Worm (Caenorhabditis elegans): ENCODE data around the gene K06A4.2.

K06A4.2 gene

ce11 chrV:9516280-9516679, 32.3 kb downstream of the K06A4.2 start:
- TF ChIP-seq ceh-36 (tag; optimal IDR thresholded peaks at IDR 0.05) = no peak
- no peak for TF ChIP-seq flt-1 (GFP tag; IDR thresholded peaks at IDR 0.05)

ce11 chrV:9518832-9519231, 34.8 kb downstream of the K06A4.2 start, which contains the start of gene C50F4.8:
TSS of gene C50F4.8 (minus strand) at chrV:9518859.
- TF ChIP-seq ets-7 (tag; optimal IDR thresholded peaks at IDR 0.05) (no peak), hmg-4 (GFP tag; optimal IDR thresholded peaks at IDR 0.05) (no peak), ceh-13 (GFP tag; optimal IDR thresholded peaks at IDR 0.05) (no peak), pes-1 (GFP tag; IDR thresholded peaks at IDR 0.05) (no peak), tbx-37 (GFP tag; conservative IDR thresholded peaks at IDR 0.05) (no peak), hmbx-1 (tag; optimal IDR thresholded peaks at IDR 0.05) (no peak), scrt-1 (GFP tag; IDR thresholded peaks at IDR 0.05) (no peak), sea-1 (GFP tag; conservative IDR thresholded peaks at IDR 0.05) (no peak), tbx-11 (GFP tag; IDR thresholded peaks at IDR 0.05) (no peak), ceh-36 (tag; optimal IDR thresholded peaks at IDR 0.05) (no peak), flt-1 (GFP tag; IDR thresholded peaks at IDR 0.05) (no peak), hnd-1 (tag; optimal IDR thresholded peaks at IDR 0.05) (no peak), aly-1 (tag; optimal IDR thresholded peaks at IDR 0.05) (no peak), F13C5.2 (tag; optimal IDR thresholded peaks at IDR 0.05) (no peak), tra-4 (tag; optimal IDR thresholded peaks at IDR 0.05) (no peak), B0310.2 (tag; optimal IDR thresholded peaks at IDR 0.05) (no peak)

ce11 chrV:9521697-9522096, 37.7 kb downstream of the K06A4.2 start:
- no peak for TF ChIP-seq ceh-36 (tag; optimal IDR thresholded peaks at IDR 0.05)
- TF ChIP-seq aly-1 (tag; optimal IDR thresholded peaks at IDR 0.05) = no peak
- no peak for TF ChIP-seq F13C5.2 (tag; optimal IDR thresholded peaks at IDR 0.05)
- TF ChIP-seq scrt-1 (GFP tag; IDR thresholded peaks at IDR 0.05) = no peak
- TF ChIP-seq flt-1 (GFP tag; IDR thresholded peaks at IDR 0.05) = no peak

- TF ChIP-seq ceh-36 (tag; optimal IDR thresholded peaks at IDR 0.05) (no peak), ceh-13 (GFP tag; optimal IDR thresholded peaks at IDR 0.05) (no peak), tbx-37 (GFP tag; conservative IDR thresholded peaks at IDR 0.05) (no peak), hnd-1 (tag; optimal IDR thresholded peaks at IDR 0.05) (no peak), scrt-1 (GFP tag; IDR thresholded peaks at IDR 0.05) (no peak), hmg-4 (GFP tag; optimal IDR thresholded peaks at IDR 0.05) (no peak), ets-7 (tag; optimal IDR thresholded peaks at IDR 0.05) (no peak), flt-1 (GFP tag; IDR thresholded peaks at IDR 0.05) (no peak), tra-4 (tag; optimal IDR thresholded peaks at IDR 0.05) (no peak)
Observed at ce11 chrV:9524099-9524498, 40.1 kb downstream of the K06A4.2 start, which contains the start of gene C50F4.9. TSS of gene C50F4.9 (minus strand) at chrV:9524199.

- TF ChIP-seq B0310.2 (tag; optimal IDR thresholded peaks at IDR 0.05) (no peak), pes-1 (GFP tag; IDR thresholded peaks at IDR 0.05) (no peak), scrt-1 (GFP tag; IDR thresholded peaks at IDR 0.05) (no peak), hmbx-1 (tag; optimal IDR thresholded peaks at IDR 0.05) (no peak), tbx-37 (GFP tag; conservative IDR thresholded peaks at IDR 0.05) (no peak), tbx-11 (GFP tag; IDR thresholded peaks at IDR 0.05) (no peak), tra-4 (tag; optimal IDR thresholded peaks at IDR 0.05) (no peak), ceh-36 (tag; optimal IDR thresholded peaks at IDR 0.05) (no peak)
Observed at ce11 chrV:9526470-9526869, 42.5 kb downstream of the K06A4.2 start, which contains the start of gene C50F4.1. TSS of gene C50F4.1 (plus strand) at chrV:9526793.

DNA sequence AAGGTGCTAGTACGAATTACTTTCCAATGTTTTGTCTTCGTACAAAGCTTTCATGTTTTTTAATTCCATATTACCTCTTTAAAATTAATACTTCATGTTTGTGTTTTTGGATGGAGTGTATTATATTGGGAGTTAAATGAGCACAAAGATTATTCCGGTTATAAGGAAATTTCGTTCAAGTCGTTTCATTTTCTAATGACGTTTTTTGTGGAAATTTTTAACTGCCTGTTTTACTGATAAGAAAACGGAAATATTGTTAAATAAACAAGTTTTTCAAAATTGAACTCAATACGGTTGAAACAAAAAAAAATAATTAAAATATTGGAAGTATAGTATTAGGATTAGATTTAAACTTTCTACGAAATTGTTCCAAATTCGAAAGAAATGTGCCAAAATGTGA, 43.3 kb downstream of the K06A4.2 start:
- TF ChIP-seq ets-7 (tag; optimal IDR thresholded peaks at IDR 0.05) = no peak
- TF ChIP-seq flt-1 (GFP tag; IDR thresholded peaks at IDR 0.05) = no peak
- TF ChIP-seq hnd-1 (tag; optimal IDR thresholded peaks at IDR 0.05) = no peak
- no peak for TF ChIP-seq B0310.2 (tag; optimal IDR thresholded peaks at IDR 0.05)
- no peak for TF ChIP-seq ama-1 (optimal IDR thresholded peaks at IDR 0.05)
- TF ChIP-seq ceh-13 (GFP tag; optimal IDR thresholded peaks at IDR 0.05) = no peak

- TF ChIP-seq F13C5.2 (tag; optimal IDR thresholded peaks at IDR 0.05) = no peak
- TF ChIP-seq hmg-4 (GFP tag; optimal IDR thresholded peaks at IDR 0.05) = no peak
- TF ChIP-seq tbx-37 (GFP tag; conservative IDR thresholded peaks at IDR 0.05) = no peak
- no peak for TF ChIP-seq tra-4 (tag; optimal IDR thresholded peaks at IDR 0.05)
- TF ChIP-seq scrt-1 (GFP tag; IDR thresholded peaks at IDR 0.05) = no peak
- no peak for TF ChIP-seq ceh-13 (GFP tag; optimal IDR thresholded peaks at IDR 0.05)
- no peak for TF ChIP-seq B0310.2 (tag; optimal IDR thresholded peaks at IDR 0.05)
- TF ChIP-seq aly-1 (tag; optimal IDR thresholded peaks at IDR 0.05) = no peak
- TF ChIP-seq hmbx-1 (tag; optimal IDR thresholded peaks at IDR 0.05) = no peak
- TF ChIP-seq tbx-11 (GFP tag; IDR thresholded peaks at IDR 0.05) = no peak
- TF ChIP-seq sea-1 (GFP tag; conservative IDR thresholded peaks at IDR 0.05) = no peak
- TF ChIP-seq pes-1 (GFP tag; IDR thresholded peaks at IDR 0.05) = no peak
Observed at ce11 chrV:9527984-9528383, 44.0 kb downstream of the K06A4.2 start.

DNA sequence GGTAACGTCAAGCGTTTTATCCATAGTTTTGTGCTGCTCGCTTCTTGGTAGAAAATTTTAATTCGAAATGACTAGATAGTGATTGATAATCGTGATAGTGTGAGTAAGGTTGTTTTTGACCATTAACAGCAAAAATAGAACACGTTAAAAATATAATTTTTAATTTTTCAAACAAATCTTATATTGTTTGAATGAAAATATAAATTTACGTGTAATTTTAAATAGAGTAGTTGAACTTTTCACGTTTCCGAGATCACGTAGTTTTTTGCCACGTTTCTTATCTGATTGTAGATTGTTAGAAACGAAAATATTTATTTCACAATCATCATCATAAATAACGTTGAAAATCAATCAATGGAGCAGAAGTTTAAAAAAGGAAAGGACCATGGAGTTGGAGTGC, 47.5 kb downstream of the K06A4.2 start, which contains the start of the genes C50F4.10 and pfk-1.2:
TSS of gene C50F4.10 (minus strand) at position 101 of the 400 bp plus-strand sequence.
TSS of gene pfk-1.2 (plus strand) at position 325 of the 400 bp plus-strand sequence.
- TF ChIP-seq hnd-1 (tag; optimal IDR thresholded peaks at IDR 0.05) (no peak), scrt-1 (GFP tag; IDR thresholded peaks at IDR 0.05) (no peak), ets-7 (tag; optimal IDR thresholded peaks at IDR 0.05) (no peak), ceh-13 (GFP tag; optimal IDR thresholded peaks at IDR 0.05) (no peak), tbx-37 (GFP tag; conservative IDR thresholded peaks at IDR 0.05) (no peak), hmbx-1 (tag; optimal IDR thresholded peaks at IDR 0.05) (no peak), pes-1 (GFP tag; IDR thresholded peaks at IDR 0.05) (no peak), hmg-4 (GFP tag; optimal IDR thresholded peaks at IDR 0.05) (no peak), B0310.2 (tag; optimal IDR thresholded peaks at IDR 0.05) (no peak), aly-1 (tag; optimal IDR thresholded peaks at IDR 0.05) (no peak), sea-1 (GFP tag; conservative IDR thresholded peaks at IDR 0.05) (no peak), ceh-36 (tag; optimal IDR thresholded peaks at IDR 0.05) (no peak), F13C5.2 (tag; optimal IDR thresholded peaks at IDR 0.05) (no peak), tra-4 (tag; optimal IDR thresholded peaks at IDR 0.05) (no peak), ama-1 (optimal IDR thresholded peaks at IDR 0.05) (no peak), flt-1 (GFP tag; IDR thresholded peaks at IDR 0.05) (no peak), tbx-11 (GFP tag; IDR thresholded peaks at IDR 0.05) (no peak)
